Fruit fly (Drosophila melanogaster): ENCODE data around the gene dnk.

DNA sequence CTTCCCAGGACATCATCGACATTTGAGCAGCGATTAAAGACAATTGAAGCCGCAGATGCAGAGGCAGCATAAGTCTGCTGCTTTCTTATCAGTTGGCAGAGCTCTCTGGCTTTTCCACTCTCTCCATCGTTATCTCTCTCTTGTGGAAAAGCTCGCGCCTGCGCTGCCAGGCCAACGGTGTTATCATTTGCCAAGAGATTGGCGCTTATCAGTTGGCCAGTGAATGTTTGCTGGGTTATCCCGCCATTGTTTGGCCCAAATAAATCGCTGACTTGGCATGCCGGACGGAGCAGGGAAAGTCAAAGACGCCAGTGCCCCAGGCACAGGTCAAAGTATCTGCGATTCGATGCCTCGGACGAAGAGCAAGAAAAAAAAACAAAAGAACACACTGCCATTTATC lies 31.7 kb upstream of the dnk start:
- TF ChIP-seq CG8119 (GFP tag; IDR thresholded peaks at IDR 0.05) (no peak), CG16779 (tag; optimal IDR thresholded peaks at IDR 0.05) (no peak), Hr4 (GFP tag; optimal IDR thresholded peaks at IDR 0.05) (no peak), Eip75B (GFP tag; optimal IDR thresholded peaks at IDR 0.05) (no peak), Gug (GFP tag; IDR thresholded peaks at IDR 0.05) (no peak), Met (GFP tag; optimal IDR thresholded peaks at IDR 0.05) (no peak), CG31627 (GFP tag; optimal IDR thresholded peaks at IDR 0.05) (no peak), CG11902 (GFP tag; optimal IDR thresholded peaks at IDR 0.05) (no peak), CG11294 (GFP tag; IDR thresholded peaks at IDR 0.05) (no peak), Smox (GFP tag; optimal IDR thresholded peaks at IDR 0.05) (no peak), OdsH (GFP tag; optimal IDR thresholded peaks at IDR 0.05) (no peak), CG6792 (GFP tag; optimal IDR thresholded peaks at IDR 0.05) (no peak), esn (GFP tag; optimal IDR thresholded peaks at IDR 0.05) (no peak)
